Worm (Caenorhabditis elegans) whole organism, L4 larva: ENCODE measurements around the gene T21E8.6.

ENCODE experiments used
- ama-1 ChIP-seq: fragments of 150-350 bp; optimal IDR thresholded peaks from 2 replicates; lab custom pipeline; 2014; ENCODE audit warnings: inconsistent platforms, mixed read lengths
- daf-19 ChIP-seq: fragments of 200-800 bp; sonication (Bioruptor generic); conservative IDR thresholded peaks from 2 replicates; pipeline ENCODE4 v1.3.6; 2022; ENCODE audit warnings: missing genetic modification characterization, missing compliant biosample characterization
- fkh-10 ChIP-seq: fragments of 150-350 bp; optimal IDR thresholded peaks from 2 replicates; lab custom pipeline; 2014; ENCODE audit warnings: missing biosample characterization, missing genetic modification reagents, missing genetic modification characterization
- lin-1 ChIP-seq: fragments of 200-800 bp; sonication (Bioruptor generic); IDR thresholded peaks from 2 replicates; pipeline ENCODE4 v1.3.6; 2022; ENCODE audit warnings: missing genetic modification reagents, missing genetic modification characterization, missing compliant biosample characterization
- lsy-2 ChIP-seq, 2 experiments: fragments of 150-350 bp in 1 of 2; sonication (generic microtip) in 1 of 2; optimal IDR thresholded peaks; 2 replicates each; lab custom pipeline; 2014 to 2017; ENCODE audit warnings: missing biosample characterization in 2 of 2, missing genetic modification characterization in 2 of 2
- mes-2 ChIP-seq: sonication (generic microtip); optimal IDR thresholded peaks from 2 replicates; lab custom pipeline; 2016; ENCODE audit warnings: missing genotype, mild to moderate bottlenecking, missing genetic modification characterization, missing compliant biosample characterization; ENCODE audit not compliant: poor library complexity, severe bottlenecking
- nhr-10 ChIP-seq: fragments of 150-350 bp; optimal IDR thresholded peaks from 2 replicates; lab custom pipeline; 2014; ENCODE audit warnings: missing biosample characterization, missing genetic modification characterization
- nhr-6 ChIP-seq: fragments of 150-350 bp; optimal IDR thresholded peaks from 2 replicates; lab custom pipeline; 2014; ENCODE audit warnings: missing biosample characterization, missing genetic modification characterization
- nhr-76 ChIP-seq: fragments of 150-350 bp; optimal IDR thresholded peaks from 2 replicates; lab custom pipeline; 2014; ENCODE audit warnings: missing biosample characterization, missing genetic modification characterization
- nhr-77 ChIP-seq: fragments of 150-350 bp; optimal IDR thresholded peaks from 2 replicates; lab custom pipeline; 2014; ENCODE audit warnings: missing biosample characterization, missing genetic modification characterization
- pha-4 ChIP-seq, 2 experiments: fragments of 150-350 bp in 1 of 2; fragments of 200-800 bp in 1 of 2; sonication (Bioruptor generic) in 1 of 2; IDR thresholded peaks in 1 of 2; optimal IDR thresholded peaks in 1 of 2; 2 replicates each; pipeline versions ENCODE4 v1.3.6 to Lab custom; 2014 to 2022; ENCODE audit warnings: missing genetic modification characterization in 2 of 2, missing genetic modification reagents in 2 of 2, missing biosample characterization in 1 of 2, missing compliant biosample characterization in 1 of 2
- ztf-11 ChIP-seq: fragments of 150-350 bp; optimal IDR thresholded peaks from 2 replicates; lab custom pipeline; 2014; ENCODE audit warnings: missing biosample characterization, missing genetic modification characterization

DNA sequence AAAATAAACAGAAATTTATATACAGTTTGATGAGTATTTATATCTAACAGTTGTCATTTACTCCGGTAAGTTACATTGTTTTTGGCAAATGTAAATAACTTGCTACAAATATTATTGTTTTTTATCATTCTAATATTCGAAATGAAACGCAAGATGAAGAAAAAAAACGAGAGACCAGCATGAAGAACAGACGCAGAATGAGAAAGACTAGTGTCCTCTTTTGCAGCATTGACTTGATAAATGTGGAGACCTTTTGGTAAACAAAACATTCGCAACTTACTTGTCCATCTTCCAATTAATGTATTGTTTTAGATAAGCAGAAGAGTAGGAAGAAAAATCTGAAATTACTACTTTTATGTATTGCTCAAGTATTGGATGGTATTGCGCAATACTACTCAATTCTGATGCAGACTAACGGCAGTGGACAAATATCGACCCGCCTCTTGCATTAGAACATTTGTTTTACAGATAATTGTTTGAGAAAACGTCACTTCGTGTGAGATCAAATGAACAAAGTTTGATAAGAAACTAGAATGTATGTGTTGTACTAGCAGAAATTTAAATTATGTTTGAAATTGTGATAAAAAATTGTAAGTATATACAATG is 4.8 kb upstream of the T21E8.6 start, which contains the start of gene pgp-6:
- TF ChIP-seq nhr-10 (tag; lab: Kevin White, UChicago) (no peak), daf-19 (GFP tag; lab: Robert Waterston, UW) (no peak), lsy-2 (tag; optimal IDR thresholded peaks at IDR 0.05; lab: Kevin White, UChicago) (no peak), ztf-11 (tag; lab: Kevin White, UChicago) (no peak), nhr-77 (tag; lab: Kevin White, UChicago) (no peak), nhr-6 (no peak), mes-2 (tag; lab: Kevin White, UChicago) (no peak), pha-4 (GFP tag; IDR thresholded peaks at IDR 0.05; lab: Robert Waterston, UW) (no peak), pha-4 (tag; optimal IDR thresholded peaks at IDR 0.05; lab: Kevin White, UChicago) (no peak), lin-1 (GFP tag; lab: Robert Waterston, UW) (no peak), fkh-10 (GFP tag; lab: Kevin White, UChicago) (no peak), ama-1 (lab: Kevin White, UChicago) (no peak), nhr-76 (tag; lab: Kevin White, UChicago) (no peak)
